Fruit fly (Drosophila melanogaster): ENCODE measurements around the gene Drsl3.

Drsl3 gene

DNA sequence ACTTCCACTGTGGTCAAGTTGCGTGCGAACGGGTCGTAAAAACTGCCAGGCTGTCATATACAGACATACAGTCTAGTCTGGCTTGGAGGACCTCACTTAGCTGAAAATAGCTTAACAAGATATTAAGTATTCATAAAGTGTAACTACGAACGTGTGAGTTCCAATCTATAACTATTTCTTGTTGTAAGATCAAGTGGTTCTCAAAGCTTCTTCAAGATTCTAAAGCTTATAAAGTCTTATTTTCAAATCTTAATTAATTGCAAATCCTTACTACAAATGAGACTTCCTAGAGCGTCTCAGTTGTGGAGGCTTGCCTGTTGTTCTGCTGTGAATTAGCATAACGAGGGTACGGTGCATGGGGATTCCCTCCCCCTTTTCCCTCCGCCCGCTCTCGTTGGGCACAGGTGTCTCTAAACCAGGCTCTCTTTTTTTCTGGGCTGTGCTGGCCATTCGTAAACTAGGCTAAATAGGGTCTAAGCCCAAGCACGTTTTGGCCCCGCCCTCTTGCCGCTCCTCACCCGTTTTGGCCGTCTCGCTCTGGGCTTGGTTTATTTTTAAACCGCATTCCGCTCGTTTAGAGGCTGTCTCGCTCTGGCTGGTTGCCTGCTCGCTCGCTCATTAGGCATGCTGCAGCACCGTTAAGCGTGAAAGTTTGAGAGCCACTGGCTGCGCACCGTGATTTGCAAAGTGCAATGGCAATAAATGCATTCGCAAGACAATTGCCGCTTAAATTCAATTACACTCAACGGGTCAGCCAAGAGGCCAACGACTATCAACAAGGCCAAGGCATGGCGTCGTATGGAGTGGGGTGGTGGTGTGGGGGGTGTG is 23.4 kb downstream of the Drsl3 start:
- TF ChIP-seq so (GFP tag; IDR thresholded peaks at IDR 0.05) (no peak), CG7745 (tag; optimal IDR thresholded peaks at IDR 0.05) (no peak), bsh (GFP tag; optimal IDR thresholded peaks at IDR 0.05) (no peak), CG6654 (GFP tag; optimal IDR thresholded peaks at IDR 0.05) (peak; percentile 94), her (GFP tag; optimal IDR thresholded peaks at IDR 0.05) (no peak), unpg (GFP tag; optimal IDR thresholded peaks at IDR 0.05) (no peak), Ets65A (GFP tag) (peak; percentile 67), CG8388 (GFP tag; optimal IDR thresholded peaks at IDR 0.05) (no peak), CG31365 (tag; optimal IDR thresholded peaks at IDR 0.05) (no peak), NFAT (GFP tag; IDR thresholded peaks at IDR 0.05) (0 out of 2 replicates have a peak, but pooled peaks have one; percentile 21), Hey (tag; optimal IDR thresholded peaks at IDR 0.05) (no peak), gcm (GFP tag; optimal IDR thresholded peaks at IDR 0.05) (no peak), Sry-δ (GFP tag; optimal IDR thresholded peaks at IDR 0.05) (no peak), CG15479 (GFP tag; optimal IDR thresholded peaks at IDR 0.05) (no peak), HLH4C (GFP tag; IDR thresholded peaks at IDR 0.05; ENCODE audit: partially characterized antibody) (0 out of 3 replicates have a peak, but pooled peaks have one; percentile 29), CG17802 (tag; optimal IDR thresholded peaks at IDR 0.05) (peak; percentile 62), Hr39 (optimal IDR thresholded peaks at IDR 0.05) (no peak), zf30C (GFP tag; optimal IDR thresholded peaks at IDR 0.05) (no peak), zen2 (GFP tag; IDR thresholded peaks at IDR 0.05; ENCODE audit: partially characterized antibody) (no peak), CG8765 (GFP tag; IDR thresholded peaks at IDR 0.05) (no peak), mirr (GFP tag; optimal IDR thresholded peaks at IDR 0.05) (no peak), CG42726 (GFP tag; IDR thresholded peaks at IDR 0.05; ENCODE audit: partially characterized antibody) (0 out of 2 replicates have a peak, but pooled peaks have one; percentile 19), chinmo (GFP tag; IDR thresholded peaks at IDR 0.05; ENCODE audit: partially characterized antibody) (peak; percentile 77; the same call in 2 of the 4 replicates), MTF-1 (GFP tag; optimal IDR thresholded peaks at IDR 0.05; ENCODE audit: borderline replicate concordance) (no peak), chm (GFP tag; IDR thresholded peaks at IDR 0.05) (peak; percentile 38; the same call in 1 of the 2 replicates), oc (tag; optimal IDR thresholded peaks at IDR 0.05) (peak; percentile 75), Med (GFP tag) (peak; percentile 66), crol (GFP tag; IDR thresholded peaks at IDR 0.05) (peak; percentile 78), CG3995 (GFP tag; optimal IDR thresholded peaks at IDR 0.05) (no peak), PHDP (tag; optimal IDR thresholded peaks at IDR 0.05) (no peak), cad (GFP tag; optimal IDR thresholded peaks at IDR 0.05) (peak; percentile 54), Bdp1 (GFP tag; optimal IDR thresholded peaks at IDR 0.05) (no peak), ato (GFP tag; IDR thresholded peaks at IDR 0.05; ENCODE audit: partially characterized antibody) (0 out of 2 replicates have a peak, but pooled peaks have one; percentile 25), Hmx (GFP tag; optimal IDR thresholded peaks at IDR 0.05) (no peak), Ssrp (tag; optimal IDR thresholded peaks at IDR 0.05) (no peak), sens (GFP tag) (peak; percentile 52), CG2129 (GFP tag; IDR thresholded peaks at IDR 0.05; ENCODE audit: partially characterized antibody) (no peak), nom (GFP tag; optimal IDR thresholded peaks at IDR 0.05) (peak; percentile 31), CG4360 (GFP tag; IDR thresholded peaks at IDR 0.05) (peak; percentile 19; the same call in 1 of the 2 replicates), CG10979 (tag; optimal IDR thresholded peaks at IDR 0.05) (no peak), tna (GFP tag; IDR thresholded peaks at IDR 0.05; ENCODE audit: partially characterized antibody) (peak; percentile 15; the same call in 1 of the 2 replicates), Xbp1 (GFP tag; optimal IDR thresholded peaks at IDR 0.05) (no peak), grau (tag; optimal IDR thresholded peaks at IDR 0.05) (peak; percentile 34), onecut (GFP tag; IDR thresholded peaks at IDR 0.05) (no peak), CG31224 (GFP tag; IDR thresholded peaks at IDR 0.05) (no peak), CG16815 (GFP tag; optimal IDR thresholded peaks at IDR 0.05) (no peak), CG8944 (GFP tag; optimal IDR thresholded peaks at IDR 0.05) (no peak), eyg (GFP tag; optimal IDR thresholded peaks at IDR 0.05) (no peak)
